Worm (Caenorhabditis elegans): ENCODE results near the gene Y56A3A.22.

DNA sequence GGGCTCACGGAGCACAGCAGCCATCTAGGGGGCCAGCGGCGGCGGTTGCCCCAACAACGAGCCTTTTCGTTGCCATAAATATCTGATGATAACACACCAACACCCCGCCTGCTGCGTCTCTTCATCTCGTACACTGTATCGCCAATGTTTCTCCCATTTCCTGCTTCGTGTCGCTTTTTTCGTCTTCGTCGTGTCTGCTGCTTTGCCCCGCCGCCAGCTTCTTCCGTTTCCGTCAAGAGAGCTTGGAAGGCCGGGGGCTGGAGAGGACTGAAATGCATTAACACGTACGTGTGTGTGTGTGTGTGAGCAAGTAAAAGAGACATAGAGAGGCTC lies 14.4 kb downstream of the Y56A3A.22 start:
- TF ChIP-seq ztf-1 (GFP tag; conservative IDR thresholded peaks at IDR 0.05) = no peak
- TF ChIP-seq ama-1 (optimal IDR thresholded peaks at IDR 0.05) = no peak
- no peak for TF ChIP-seq nhr-11 (tag; optimal IDR thresholded peaks at IDR 0.05)

All from whole organism, L2 larva.